Fruit fly (Drosophila melanogaster) whole organism, embryonic: ENCODE measurements around the gene SclA.

Experiments
- CG11456 ChIP-seq: fragments of 200-800 bp; sonication (Bioruptor generic); IDR thresholded peaks from 3 replicates; pipeline ENCODE4 v1.3.6; 2022; ENCODE audit warnings: missing biosample characterization, missing genetic modification characterization
- CG12769 ChIP-seq: fragments of 200-800 bp; sonication (Bioruptor generic); optimal IDR thresholded peaks from 2 replicates; lab custom pipeline; 2019; ENCODE audit warnings: missing biosample characterization, mild to moderate bottlenecking, missing genetic modification characterization, moderate library complexity
- CG17361 ChIP-seq: fragments of 200-800 bp; sonication (Bioruptor generic); IDR thresholded peaks from 3 replicates; pipeline ENCODE4 v1.3.6; 2022; ENCODE audit warnings: missing biosample characterization, missing genetic modification characterization
- CG2202 ChIP-seq: fragments of 200-800 bp; sonication (Bioruptor generic); optimal IDR thresholded peaks from 2 replicates; lab custom pipeline; 2018; ENCODE audit warnings: missing biosample characterization, mild to moderate bottlenecking, missing genetic modification characterization
- CG31365 ChIP-seq: fragments of 200-800 bp; sonication (Bioruptor generic); optimal IDR thresholded peaks from 2 replicates; lab custom pipeline; 2018; ENCODE audit warnings: missing biosample characterization, mild to moderate bottlenecking, missing genetic modification characterization
- CG4854 ChIP-seq: fragments of 200-800 bp; sonication (Bioruptor generic); optimal IDR thresholded peaks from 2 replicates; lab custom pipeline; 2016; ENCODE audit warnings: missing biosample characterization, missing genetic modification characterization, inconsistent platforms
- CG6683 ChIP-seq: fragments of 200-800 bp; sonication (Bioruptor generic); optimal IDR thresholded peaks from 2 replicates; lab custom pipeline; 2017; ENCODE audit warnings: missing biosample characterization, mild to moderate bottlenecking, missing genetic modification characterization, missing genetic modification reagents
- CG6689 ChIP-seq: fragments of 200-800 bp; sonication (Bioruptor generic); IDR thresholded peaks from 2 replicates; pipeline ENCODE4 v1.3.6; 2022; ENCODE audit warnings: missing biosample characterization, missing genetic modification characterization
- CG9437 ChIP-seq: fragments of 200-800 bp; sonication (Bioruptor generic); optimal IDR thresholded peaks from 2 replicates; lab custom pipeline; 2018; ENCODE audit warnings: missing biosample characterization, mild to moderate bottlenecking, missing genetic modification characterization
- CHES-1-like ChIP-seq: fragments of 200-800 bp; sonication (Bioruptor generic); optimal IDR thresholded peaks from 2 replicates; lab custom pipeline; 2016; ENCODE audit warnings: missing biosample characterization, missing genetic modification characterization
- Dbx ChIP-seq: fragments of 200-800 bp; sonication (Bioruptor generic); IDR thresholded peaks from 3 replicates; pipeline ENCODE4 v1.3.6; 2022; ENCODE audit warnings: missing biosample characterization, missing genetic modification characterization
- E2f1 ChIP-seq: fragments of 200-800 bp; sonication (Bioruptor generic); IDR thresholded peaks from 2 replicates; pipeline ENCODE4 v1.3.6; 2022; ENCODE audit warnings: missing biosample characterization, missing genetic modification characterization
- ERR ChIP-seq: fragments of 200-800 bp; sonication (Bioruptor generic); optimal IDR thresholded peaks from 2 replicates; lab custom pipeline; 2016; ENCODE audit warnings: missing biosample characterization, missing genetic modification characterization
- Ets65A ChIP-seq: fragments of 200-800 bp; sonication (Bioruptor generic); peaks from one replicate; lab custom pipeline; 2016; ENCODE audit warnings: missing biosample characterization, missing genetic modification characterization
- Hr3 ChIP-seq: fragments of 200-800 bp; sonication (Bioruptor generic); optimal IDR thresholded peaks from 3 replicates; lab custom pipeline; 2016; ENCODE audit warnings: missing biosample characterization, missing genetic modification characterization
- Lim3 ChIP-seq: fragments of 200-800 bp; sonication (Bioruptor generic); IDR thresholded peaks from 2 replicates; pipeline ENCODE4 v1.3.6; 2022; ENCODE audit warnings: missing biosample characterization, missing genetic modification characterization
- Med ChIP-seq: fragments of 200-800 bp; sonication (Bioruptor generic); peaks from one replicate; lab custom pipeline; 2016; ENCODE audit warnings: missing biosample characterization, missing genetic modification characterization, mild to moderate bottlenecking, inconsistent platforms, moderate library complexity
- NC2α ChIP-seq: fragments of 200-800 bp; sonication (Bioruptor generic); optimal IDR thresholded peaks from 2 replicates; lab custom pipeline; 2016; ENCODE audit warnings: missing biosample characterization, missing genetic modification characterization
- Nf-YA ChIP-seq: fragments of 200-800 bp; sonication (Bioruptor generic); IDR thresholded peaks from 2 replicates; pipeline ENCODE4 v1.3.6; 2022; ENCODE audit warnings: missing biosample characterization, missing genetic modification characterization
- Pdp1 ChIP-seq, 2 experiments: fragments of 200-800 bp; sonication (Bioruptor generic); optimal IDR thresholded peaks; 3 replicates each; lab custom pipeline; 2016; ENCODE audit warnings: missing biosample characterization in 2 of 2, missing genetic modification characterization in 2 of 2, mild to moderate bottlenecking in 1 of 2, moderate library complexity in 1 of 2
- abd-A ChIP-seq: fragments of 200-800 bp; sonication (Bioruptor generic); optimal IDR thresholded peaks from 3 replicates; lab custom pipeline; 2019; ENCODE audit warnings: missing biosample characterization, mild to moderate bottlenecking, missing genetic modification characterization, moderate library complexity
- ara ChIP-seq: fragments of 200-800 bp; sonication (Bioruptor generic); IDR thresholded peaks from 2 replicates; pipeline ENCODE4 v1.3.6; 2022; ENCODE audit warnings: missing biosample characterization, missing genetic modification characterization
- ci ChIP-seq: fragments of 200-800 bp; sonication (Bioruptor generic); IDR thresholded peaks from 3 replicates; pipeline ENCODE4 v1.3.6; 2022; ENCODE audit warnings: missing biosample characterization, missing genetic modification characterization
- dati ChIP-seq: fragments of 200-800 bp; sonication (Bioruptor generic); IDR thresholded peaks from 2 replicates; pipeline ENCODE4 v1.3.6; 2022; ENCODE audit warnings: missing biosample characterization, missing genetic modification characterization
- en ChIP-seq: fragments of 200-800 bp; sonication (Bioruptor generic); optimal IDR thresholded peaks from 2 replicates; lab custom pipeline; 2016; ENCODE audit warnings: missing biosample characterization, missing genetic modification characterization
- exex ChIP-seq: fragments of 200-800 bp; sonication (Bioruptor generic); optimal IDR thresholded peaks from 4 replicates; lab custom pipeline; 2018; ENCODE audit warnings: missing biosample characterization, mild to moderate bottlenecking, missing genetic modification characterization, moderate library complexity
- ham ChIP-seq: fragments of 200-800 bp; sonication (Bioruptor generic); IDR thresholded peaks from 2 replicates; pipeline ENCODE4 v1.3.6; 2022; ENCODE audit warnings: missing biosample characterization, missing genetic modification characterization
- hb ChIP-seq: fragments of 200-800 bp; sonication (Bioruptor generic); IDR thresholded peaks from 3 replicates; pipeline ENCODE4 v1.3.6; 2022; ENCODE audit warnings: missing biosample characterization, missing genetic modification characterization; ENCODE audit not compliant: partially characterized antibody
- lbe ChIP-seq: fragments of 200-800 bp; sonication (Bioruptor generic); optimal IDR thresholded peaks from 2 replicates; lab custom pipeline; 2016; ENCODE audit warnings: missing biosample characterization, mild to moderate bottlenecking, missing genetic modification characterization
- mam ChIP-seq: fragments of 200-800 bp; sonication (Bioruptor generic); optimal IDR thresholded peaks from 3 replicates; lab custom pipeline; 2016; ENCODE audit warnings: missing biosample characterization, missing genetic modification characterization
- pho ChIP-seq: fragments of 200-800 bp; sonication (Bioruptor generic); optimal IDR thresholded peaks from 2 replicates; lab custom pipeline; 2016; ENCODE audit warnings: missing biosample characterization, missing genetic modification characterization
- phol ChIP-seq: fragments of 200-800 bp; sonication (Bioruptor generic); optimal IDR thresholded peaks from 3 replicates; lab custom pipeline; 2018; ENCODE audit warnings: missing biosample characterization, mild to moderate bottlenecking, missing genetic modification characterization, moderate library complexity
- rib ChIP-seq: fragments of 200-800 bp; sonication (Bioruptor generic); IDR thresholded peaks from 2 replicates; pipeline ENCODE4 v1.3.6; 2022; ENCODE audit warnings: missing biosample characterization, missing genetic modification characterization
- sd ChIP-seq: fragments of 200-800 bp; sonication (Bioruptor generic); optimal IDR thresholded peaks from 3 replicates; lab custom pipeline; 2018; ENCODE audit warnings: missing biosample characterization, mild to moderate bottlenecking, missing genetic modification characterization, moderate library complexity
- tgo ChIP-seq: fragments of 200-800 bp; sonication (Bioruptor generic); IDR thresholded peaks from 3 replicates; pipeline ENCODE4 v1.3.6; 2022; ENCODE audit warnings: missing biosample characterization, missing genetic modification characterization
- toy ChIP-seq: fragments of 200-800 bp; sonication (Bioruptor generic); IDR thresholded peaks from 2 replicates; pipeline ENCODE4 v1.3.6; 2022; ENCODE audit warnings: missing biosample characterization, missing genetic modification characterization
- vvl ChIP-seq: fragments of 200-800 bp; sonication (Bioruptor generic); IDR thresholded peaks from 2 replicates; pipeline ENCODE4 v1.3.6; 2022; ENCODE audit warnings: missing biosample characterization, missing genetic modification characterization

Gene SclA

dm6 chr2L:16882871-16883849 lies 45.4 kb downstream of the SclA start (continued):
- TF ChIP-seq Pdp1 (GFP tag; optimal IDR thresholded peaks at IDR 0.05; lab: Kevin White, UChicago) (peak in 1 of 2 experiments; percentile 61), Lim3 (GFP tag; lab: Robert Waterston, UW) (peak; percentile 10; the same call in 1 of the 2 replicates), CG2202 (tag; lab: Kevin White, UChicago) (no peak), rib (GFP tag; lab: Robert Waterston, UW) (no peak), CG11456 (GFP tag; lab: Robert Waterston, UW) (no peak), CG6689 (GFP tag; lab: Robert Waterston, UW) (0 out of 2 replicates have a peak, but pooled peaks have one; percentile 8), sd (tag; lab: Kevin White, UChicago) (peak; percentile 36), mam (GFP tag; lab: Kevin White, UChicago) (no peak), CG12769 (tag; lab: Kevin White, UChicago) (peak; percentile 20), toy (GFP tag; lab: Robert Waterston, UW) (0 out of 2 replicates have a peak, but pooled peaks have one; percentile 20), Nf-YA (GFP tag; lab: Robert Waterston, UW) (0 out of 2 replicates have a peak, but pooled peaks have one; percentile 13), phol (no peak), vvl (GFP tag; lab: Robert Waterston, UW) (no peak), NC2α (GFP tag; lab: Kevin White, UChicago) (no peak), ham (GFP tag; lab: Robert Waterston, UW) (0 out of 2 replicates have a peak, but pooled peaks have one; percentile 40), Dbx (0 out of 3 replicates have a peak, but pooled peaks have one; percentile 45), ci (peak; percentile 47; the same call in 2 of the 3 replicates), CHES-1-like (peak; percentile 14)

dm6 chr2L:16884702-16885101 lies 46.9 kb downstream of the SclA start:
- TF ChIP-seq CG9437 (GFP tag; lab: Kevin White, UChicago) (no peak), E2f1 (GFP tag; lab: Robert Waterston, UW) (no peak), en (GFP tag; lab: Kevin White, UChicago) (no peak), exex (tag; lab: Kevin White, UChicago) (peak; percentile 86), pho (GFP tag; lab: Kevin White, UChicago) (no peak), dati (GFP tag; lab: Robert Waterston, UW) (no peak), tgo (GFP tag; lab: Robert Waterston, UW) (no peak), CG4854 (GFP tag; lab: Kevin White, UChicago) (no peak), Hr3 (GFP tag; lab: Kevin White, UChicago) (no peak), abd-A (tag; lab: Kevin White, UChicago) (no peak), sd (tag; lab: Kevin White, UChicago) (peak; percentile 49), lbe (GFP tag; lab: Kevin White, UChicago) (no peak), ara (GFP tag; lab: Robert Waterston, UW) (no peak), CG6683 (GFP tag; lab: Kevin White, UChicago) (no peak), CG31365 (tag; lab: Kevin White, UChicago) (no peak)

- TF ChIP-seq CG17361 (GFP tag; lab: Robert Waterston, UW) (0 out of 3 replicates have a peak, but pooled peaks have one; percentile 20), Dbx (0 out of 3 replicates have a peak, but pooled peaks have one; percentile 11), hb (0 out of 3 replicates have a peak, but pooled peaks have one; percentile 10), Ets65A (GFP tag; lab: Kevin White, UChicago) (peak; percentile 31), ERR (GFP tag; lab: Kevin White, UChicago) (no peak), Med (GFP tag; lab: Kevin White, UChicago) (peak; percentile 50)
Measured at dm6 chr2L:16885347-16885746, 47.6 kb downstream of the SclA start.
